Worm (Caenorhabditis elegans) whole organism, young adult: ENCODE measurements around the gene gst-4.

Source experiments
- D2030.7 ChIP-seq: fragments of 200-800 bp; sonication (Bioruptor generic); IDR thresholded peaks from 2 replicates; pipeline ENCODE4 v1.3.6; 2022; ENCODE audit warnings: missing genetic modification reagents, missing genetic modification characterization, missing compliant biosample characterization
- F22D6.2 ChIP-seq: sonication (generic microtip); optimal IDR thresholded peaks from 2 replicates; lab custom pipeline; 2016; ENCODE audit warnings: mild to moderate bottlenecking, missing genetic modification characterization, missing compliant biosample characterization
- F33H1.4 ChIP-seq: fragments of 200-800 bp; sonication (Bioruptor generic); IDR thresholded peaks from 2 replicates; pipeline ENCODE4 v1.3.6; 2022; ENCODE audit warnings: missing genetic modification reagents, missing genetic modification characterization, missing compliant biosample characterization
- F49E8.2 ChIP-seq: sonication (generic microtip); optimal IDR thresholded peaks from 3 replicates; lab custom pipeline; 2017; ENCODE audit warnings: missing genetic modification characterization, mild to moderate bottlenecking, missing compliant biosample characterization, antibody characterized with exemption, moderate library complexity; ENCODE audit not compliant: insufficient read depth
- F57A8.1 ChIP-seq: fragments of 200-800 bp; sonication (Bioruptor generic); optimal IDR thresholded peaks from 2 replicates; lab custom pipeline; 2018; ENCODE audit warnings: mild to moderate bottlenecking, missing genetic modification characterization, moderate library complexity, missing compliant biosample characterization
- Y56A3A.18 ChIP-seq: fragments of 200-800 bp; sonication (Bioruptor generic); IDR thresholded peaks from 2 replicates; pipeline ENCODE4 v1.3.6; 2022; ENCODE audit warnings: missing genetic modification reagents, missing genetic modification characterization, missing compliant biosample characterization
- Y67H2A.10 ChIP-seq: fragments of 200-800 bp; sonication (Bioruptor generic); conservative IDR thresholded peaks from 2 replicates; pipeline ENCODE4 v1.3.6; 2022; ENCODE audit warnings: missing genetic modification reagents, missing genetic modification characterization, missing compliant biosample characterization
- ZK185.1 ChIP-seq: sonication (generic microtip); optimal IDR thresholded peaks from 2 replicates; lab custom pipeline; 2016; ENCODE audit warnings: mild to moderate bottlenecking, missing genetic modification characterization, missing compliant biosample characterization; ENCODE audit not compliant: poor library complexity, severe bottlenecking
- akir-1 ChIP-seq: fragments of 200-800 bp; sonication (Bioruptor generic); optimal IDR thresholded peaks from 2 replicates; lab custom pipeline; 2018; ENCODE audit warnings: mild to moderate bottlenecking, missing genetic modification characterization, moderate library complexity, missing compliant biosample characterization
- ama-1 ChIP-seq, 3 experiments: fragments of 150-350 bp in 1 of 3; sonication (generic microtip) in 2 of 3; optimal IDR thresholded peaks; 2 replicates each; lab custom pipeline; 2014 to 2018; ENCODE audit warnings: missing biosample characterization in 2 of 3, missing genetic modification characterization in 2 of 3, missing genetic modification reagents in 2 of 3
- bed-2 ChIP-seq: fragments of 200-800 bp; sonication (Bioruptor generic); IDR thresholded peaks from 2 replicates; pipeline ENCODE4 v1.3.6; 2022; ENCODE audit warnings: missing genetic modification reagents, missing genetic modification characterization, missing compliant biosample characterization
- cebp-1 ChIP-seq, 2 experiments: fragments of 200-800 bp in 1 of 2; sonication (Bioruptor generic) in 1 of 2; sonication (generic microtip) in 1 of 2; IDR thresholded peaks in 1 of 2; optimal IDR thresholded peaks in 1 of 2; 2 replicates each; pipeline versions ENCODE4 v1.3.6 to Lab custom; 2017 to 2022; ENCODE audit warnings: missing compliant biosample characterization in 2 of 2, missing genetic modification characterization in 2 of 2, mild to moderate bottlenecking in 1 of 2, missing genetic modification reagents in 1 of 2, moderate library complexity in 1 of 2
- ceh-100 ChIP-seq: fragments of 200-800 bp; sonication (Bioruptor generic); IDR thresholded peaks from 2 replicates; pipeline ENCODE4 v1.3.6; 2022; ENCODE audit warnings: missing genetic modification reagents, missing genetic modification characterization, missing compliant biosample characterization
- ceh-27 ChIP-seq: fragments of 200-800 bp; sonication (Bioruptor generic); optimal IDR thresholded peaks from 2 replicates; lab custom pipeline; 2018; ENCODE audit warnings: mild to moderate bottlenecking, missing genetic modification characterization, moderate library complexity, missing compliant biosample characterization
- die-1 ChIP-seq: sonication (generic microtip); optimal IDR thresholded peaks from 2 replicates; lab custom pipeline; 2016; ENCODE audit warnings: missing genotype, mild to moderate bottlenecking, missing genetic modification characterization, missing compliant biosample characterization
- dpff-1 ChIP-seq: sonication (generic microtip); optimal IDR thresholded peaks from 2 replicates; lab custom pipeline; 2017; ENCODE audit warnings: mild to moderate bottlenecking, missing genetic modification characterization, missing compliant biosample characterization
- dpl-1 ChIP-seq: fragments of 150-350 bp; optimal IDR thresholded peaks from 2 replicates; lab custom pipeline; 2014; ENCODE audit warnings: missing biosample characterization, missing genetic modification reagents, missing genetic modification characterization
- efl-1 ChIP-seq: fragments of 150-350 bp; optimal IDR thresholded peaks from 2 replicates; lab custom pipeline; 2014; ENCODE audit warnings: missing biosample characterization, missing genetic modification reagents, missing genetic modification characterization
- egrh-3 ChIP-seq: fragments of 200-800 bp; sonication (Bioruptor generic); IDR thresholded peaks from 2 replicates; pipeline ENCODE4 v1.3.6; 2022; ENCODE audit warnings: missing genetic modification reagents, missing genetic modification characterization, missing compliant biosample characterization
- ets-4 ChIP-seq: fragments of 200-800 bp; sonication (Bioruptor generic); optimal IDR thresholded peaks from 2 replicates; lab custom pipeline; 2018; ENCODE audit warnings: mild to moderate bottlenecking, missing genetic modification characterization, missing compliant biosample characterization
- him-1 ChIP-seq: sonication (generic microtip); optimal IDR thresholded peaks from 2 replicates; lab custom pipeline; 2016; ENCODE audit warnings: missing genotype, missing genetic modification reagents, missing genetic modification characterization, missing compliant biosample characterization
- hlh-12 ChIP-seq: sonication (generic microtip); optimal IDR thresholded peaks from 2 replicates; lab custom pipeline; 2016; ENCODE audit warnings: missing genetic modification characterization, missing compliant biosample characterization
- hlh-26 ChIP-seq: fragments of 200-800 bp; sonication (Bioruptor generic); conservative IDR thresholded peaks from 2 replicates; pipeline ENCODE4 v1.3.6; 2022; ENCODE audit warnings: missing genetic modification reagents, missing genetic modification characterization, missing compliant biosample characterization
- lag-1 ChIP-seq: fragments of 200-800 bp; sonication (Bioruptor generic); IDR thresholded peaks from 2 replicates; pipeline ENCODE4 v1.3.6; 2022; ENCODE audit warnings: missing genetic modification reagents, missing genetic modification characterization, missing compliant biosample characterization
- let-526 ChIP-seq: fragments of 200-800 bp; sonication (Bioruptor generic); IDR thresholded peaks from 2 replicates; pipeline ENCODE4 v1.3.6; 2022; ENCODE audit warnings: missing genetic modification reagents, missing genetic modification characterization, missing compliant biosample characterization
- lin-26 ChIP-seq: fragments of 200-800 bp; sonication (Bioruptor generic); IDR thresholded peaks from 2 replicates; pipeline ENCODE4 v1.3.6; 2022; ENCODE audit warnings: missing genetic modification reagents, missing genetic modification characterization, missing compliant biosample characterization
- lin-40 ChIP-seq: sonication (generic microtip); optimal IDR thresholded peaks from 2 replicates; lab custom pipeline; 2016; ENCODE audit warnings: missing genetic modification characterization, mild to moderate bottlenecking, missing compliant biosample characterization, missing genotype, missing genetic modification reagents
- lin-54 ChIP-seq: fragments of 200-800 bp; sonication (Bioruptor generic); optimal IDR thresholded peaks from 2 replicates; lab custom pipeline; 2018; ENCODE audit warnings: mild to moderate bottlenecking, missing genetic modification characterization, missing compliant biosample characterization
- madf-10 ChIP-seq: sonication (generic microtip); optimal IDR thresholded peaks from 2 replicates; lab custom pipeline; 2016; ENCODE audit warnings: mild to moderate bottlenecking, missing genetic modification characterization, missing compliant biosample characterization
- madf-3 ChIP-seq: fragments of 200-800 bp; sonication (Bioruptor generic); IDR thresholded peaks from 2 replicates; pipeline ENCODE4 v1.3.6; 2022; ENCODE audit warnings: missing genetic modification reagents, missing genetic modification characterization, missing compliant biosample characterization
- mel-28 ChIP-seq: sonication (generic microtip); optimal IDR thresholded peaks from 2 replicates; lab custom pipeline; 2016; ENCODE audit warnings: borderline replicate concordance, mild to moderate bottlenecking, missing genetic modification characterization, missing compliant biosample characterization
- mes-4 ChIP-seq: sonication (generic microtip); optimal IDR thresholded peaks from 2 replicates; lab custom pipeline; 2016; ENCODE audit warnings: missing genotype, missing genetic modification characterization, missing compliant biosample characterization
- mxl-1 ChIP-seq: sonication (generic microtip); optimal IDR thresholded peaks from 2 replicates; lab custom pipeline; 2016; ENCODE audit warnings: missing genetic modification characterization, missing compliant biosample characterization
- nfya-2 ChIP-seq: fragments of 200-800 bp; sonication (Bioruptor generic); IDR thresholded peaks from 2 replicates; pipeline ENCODE4 v1.3.6; 2022; ENCODE audit warnings: missing genetic modification reagents, missing genetic modification characterization, missing compliant biosample characterization
- nhr-120 ChIP-seq: fragments of 200-800 bp; sonication (Bioruptor generic); IDR thresholded peaks from 2 replicates; pipeline ENCODE4 v1.3.6; 2022; ENCODE audit warnings: missing genetic modification characterization, missing compliant biosample characterization
- pbrm-1 ChIP-seq: fragments of 200-800 bp; sonication (Bioruptor generic); IDR thresholded peaks from 2 replicates; pipeline ENCODE4 v1.3.6; 2022; ENCODE audit warnings: missing genetic modification reagents, missing genetic modification characterization, missing compliant biosample characterization
- rcor-1 ChIP-seq: fragments of 200-800 bp; sonication (Bioruptor generic); IDR thresholded peaks from 2 replicates; pipeline ENCODE4 v1.3.6; 2022; ENCODE audit warnings: missing genetic modification reagents, missing genetic modification characterization, missing compliant biosample characterization
- rec-8 ChIP-seq, 2 experiments: sonication (generic microtip); optimal IDR thresholded peaks; 2 replicates each; lab custom pipeline; 2016; ENCODE audit warnings: mild to moderate bottlenecking in 2 of 2, missing genetic modification characterization in 2 of 2, missing genetic modification reagents in 2 of 2, missing genotype in 2 of 2, missing biosample characterization in 1 of 2, missing compliant biosample characterization in 1 of 2, moderate library complexity in 1 of 2
- rpc-1 ChIP-seq, 2 experiments: fragments of 150-350 bp in 1 of 2; sonication (generic microtip) in 1 of 2; optimal IDR thresholded peaks; 2 replicates each; lab custom pipeline; 2014 to 2018; ENCODE audit warnings: missing biosample characterization in 1 of 2, missing genetic modification characterization in 1 of 2, missing genetic modification reagents in 1 of 2, missing genotype in 1 of 2
- sdz-38 ChIP-seq: sonication (generic microtip); optimal IDR thresholded peaks from 2 replicates; lab custom pipeline; 2016; ENCODE audit warnings: missing genotype, missing genetic modification characterization, missing compliant biosample characterization
- sea-2 ChIP-seq: fragments of 200-800 bp; sonication (Bioruptor generic); IDR thresholded peaks from 2 replicates; pipeline ENCODE4 v1.3.6; 2022; ENCODE audit warnings: missing genetic modification characterization, missing compliant biosample characterization
- sptf-2 ChIP-seq: fragments of 200-800 bp; sonication (Bioruptor generic); optimal IDR thresholded peaks from 2 replicates; lab custom pipeline; 2018; ENCODE audit warnings: mild to moderate bottlenecking, missing genetic modification characterization, missing compliant biosample characterization
- tbp1 ChIP-seq: fragments of 200-800 bp; sonication (Bioruptor generic); optimal IDR thresholded peaks from 2 replicates; lab custom pipeline; 2018; ENCODE audit warnings: mild to moderate bottlenecking, missing genetic modification characterization, missing compliant biosample characterization
- tbx-9 ChIP-seq: sonication (generic microtip); optimal IDR thresholded peaks from 2 replicates; lab custom pipeline; 2016; ENCODE audit warnings: borderline replicate concordance, missing genetic modification characterization, inconsistent platforms, missing compliant biosample characterization
- ztf-22 ChIP-seq: fragments of 200-800 bp; sonication (Bioruptor generic); optimal IDR thresholded peaks from 2 replicates; lab custom pipeline; 2018; ENCODE audit warnings: mild to moderate bottlenecking, missing genetic modification characterization, moderate library complexity, missing compliant biosample characterization
- ztf-25 ChIP-seq: fragments of 200-800 bp; sonication (Bioruptor generic); IDR thresholded peaks from 2 replicates; pipeline ENCODE4 v1.3.6; 2022; ENCODE audit warnings: missing genetic modification reagents, missing genetic modification characterization, missing compliant biosample characterization
- ztf-26 ChIP-seq: sonication (generic microtip); optimal IDR thresholded peaks from 2 replicates; lab custom pipeline; 2017; ENCODE audit warnings: missing genetic modification characterization, missing compliant biosample characterization
- ztf-3 ChIP-seq: fragments of 200-800 bp; sonication (Bioruptor generic); optimal IDR thresholded peaks from 2 replicates; lab custom pipeline; 2018; ENCODE audit warnings: mild to moderate bottlenecking, missing genetic modification characterization, missing compliant biosample characterization

The gst-4 gene

DNA sequence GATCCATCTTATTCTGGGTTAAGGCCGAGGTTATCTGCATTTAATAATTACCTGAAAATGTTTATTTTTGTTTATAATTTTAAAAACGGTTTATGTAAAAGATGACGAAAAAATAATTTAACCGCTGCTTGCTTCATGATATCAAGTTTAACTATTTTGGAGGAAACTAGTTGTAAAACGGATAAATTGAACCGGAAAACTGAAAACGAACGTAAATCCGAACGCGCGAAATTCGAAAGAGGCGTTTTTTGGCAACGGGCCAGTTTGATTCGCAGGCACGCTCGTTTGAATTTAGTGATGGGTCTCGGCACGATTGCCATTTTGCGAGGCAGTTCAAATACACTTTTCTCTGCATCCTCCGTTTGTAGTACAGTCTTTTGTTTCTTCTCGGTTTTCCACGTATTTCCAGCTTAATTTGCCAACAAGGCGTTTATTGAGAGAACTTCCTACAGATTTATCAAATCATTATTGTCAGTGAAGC, 13.1 kb upstream of the gst-4 start, which contains the start of the genes gtbp-1 and K08F4.3 (continued):
- TF ChIP-seq nfya-2 (GFP tag; lab: Robert Waterston, UW): no peak
- TF ChIP-seq let-526 (GFP tag; lab: Robert Waterston, UW): no peak
- TF ChIP-seq pbrm-1: peak; percentile 50; the same call in 1 of the 2 replicates
- TF ChIP-seq lin-26 (GFP tag; lab: Robert Waterston, UW): no peak
- TF ChIP-seq mxl-1 (tag; lab: Kevin White, UChicago): no peak
- TF ChIP-seq F49E8.2 (tag; lab: Kevin White, UChicago): no peak
- no peak for TF ChIP-seq sea-2
- TF ChIP-seq akir-1 (GFP tag; lab: Kevin White, UChicago): no peak
- TF ChIP-seq nhr-120 (GFP tag; lab: Robert Waterston, UW): no peak
- TF ChIP-seq egrh-3 (GFP tag; lab: Robert Waterston, UW): no peak
- no peak for TF ChIP-seq madf-3 (GFP tag; lab: Robert Waterston, UW)
- peak; percentile 34 for TF ChIP-seq ceh-27 (GFP tag; lab: Kevin White, UChicago)
- peak; percentile 69 for TF ChIP-seq dpl-1 (GFP tag; lab: Kevin White, UChicago)
- TF ChIP-seq him-1 (tag; lab: Kevin White, UChicago): peak; percentile 33
- TF ChIP-seq rcor-1: peak; percentile 41; the same call in 1 of the 2 replicates
- 0 out of 2 replicates have a peak, but pooled peaks have one; percentile 52 for TF ChIP-seq ceh-100 (GFP tag; lab: Robert Waterston, UW)
- TF ChIP-seq die-1 (tag; lab: Kevin White, UChicago): no peak
- no peak for TF ChIP-seq ama-1 (optimal IDR thresholded peaks at IDR 0.05; lab: Kevin White, UChicago)
- TF ChIP-seq ama-1 (GFP tag; optimal IDR thresholded peaks at IDR 0.05; lab: Kevin White, UChicago): no peak
- no peak for TF ChIP-seq hlh-26
- no peak for TF ChIP-seq dpff-1
- TF ChIP-seq rpc-1 (optimal IDR thresholded peaks at IDR 0.05; lab: Kevin White, UChicago): no peak
- no peak for TF ChIP-seq rpc-1 (tag; optimal IDR thresholded peaks at IDR 0.05; lab: Kevin White, UChicago)
- no peak for TF ChIP-seq lag-1
- no peak for TF ChIP-seq F57A8.1
- no peak for TF ChIP-seq mel-28 (tag; lab: Kevin White, UChicago)
- TF ChIP-seq ZK185.1 (tag; lab: Kevin White, UChicago): peak; percentile 27
- no peak for TF ChIP-seq rec-8 (tag; optimal IDR thresholded peaks at IDR 0.05; lab: Kevin White, UChicago)
- TF ChIP-seq mes-4: no peak
- no peak for TF ChIP-seq ztf-25
- no peak for TF ChIP-seq Y56A3A.18 (GFP tag; lab: Robert Waterston, UW)
- no peak for TF ChIP-seq ztf-26
- TF ChIP-seq ztf-3: no peak
- no peak for TF ChIP-seq Y67H2A.10 (GFP tag; lab: Robert Waterston, UW)
- TF ChIP-seq sptf-2 (GFP tag; lab: Kevin White, UChicago): no peak
- no peak for TF ChIP-seq F22D6.2 (tag; lab: Kevin White, UChicago)
- peak; percentile 85 for TF ChIP-seq efl-1 (GFP tag; lab: Kevin White, UChicago)
- no peak for TF ChIP-seq hlh-12 (tag; lab: Kevin White, UChicago)
- TF ChIP-seq sdz-38 (tag; lab: Kevin White, UChicago): no peak
- TF ChIP-seq lin-54 (GFP tag; lab: Kevin White, UChicago): peak; percentile 94
- no peak for TF ChIP-seq cebp-1 (GFP tag; IDR thresholded peaks at IDR 0.05; lab: Robert Waterston, UW)
- no peak for TF ChIP-seq cebp-1 (tag; optimal IDR thresholded peaks at IDR 0.05; lab: Kevin White, UChicago)
- no peak for TF ChIP-seq ztf-22 (GFP tag; lab: Kevin White, UChicago)
- TF ChIP-seq F33H1.4 (GFP tag; lab: Robert Waterston, UW): peak; percentile 91
- no peak for TF ChIP-seq tbp1 (GFP tag; lab: Kevin White, UChicago)
- TF ChIP-seq bed-2: no peak
- peak; percentile 65 for TF ChIP-seq D2030.7
- no peak for TF ChIP-seq lin-40 (tag; lab: Kevin White, UChicago)
- TF ChIP-seq madf-10 (tag; lab: Kevin White, UChicago): no peak
- no peak for TF ChIP-seq ets-4 (GFP tag; lab: Kevin White, UChicago)
- no peak for TF ChIP-seq tbx-9 (tag; lab: Kevin White, UChicago)
